Fruit fly (Drosophila melanogaster) whole organism, embryonic: ENCODE measurements around the gene Cp16.

Source experiments
- Atf-2 ChIP-seq: fragments of 200-800 bp; sonication (Bioruptor generic); optimal IDR thresholded peaks from 2 replicates; lab custom pipeline; 2016; ENCODE audit warnings: missing biosample characterization, missing genetic modification characterization
- CG10209 ChIP-seq: fragments of 200-800 bp; sonication (Bioruptor generic); optimal IDR thresholded peaks from 3 replicates; lab custom pipeline; 2017; ENCODE audit warnings: missing biosample characterization, mild to moderate bottlenecking, missing genetic modification characterization, missing genetic modification reagents
- CG10543 ChIP-seq: fragments of 200-800 bp; sonication (Bioruptor generic); optimal IDR thresholded peaks from 3 replicates; lab custom pipeline; 2017; ENCODE audit warnings: missing biosample characterization, mild to moderate bottlenecking, missing genetic modification characterization, moderate library complexity
- CG11247 ChIP-seq: fragments of 200-800 bp; sonication (Bioruptor generic); IDR thresholded peaks from 2 replicates; pipeline ENCODE4 v1.3.6; 2022; ENCODE audit warnings: missing biosample characterization, missing genetic modification characterization
- CG11456 ChIP-seq: fragments of 200-800 bp; sonication (Bioruptor generic); IDR thresholded peaks from 3 replicates; pipeline ENCODE4 v1.3.6; 2022; ENCODE audit warnings: missing biosample characterization, missing genetic modification characterization
- CG12219 ChIP-seq: fragments of 200-800 bp; sonication (Bioruptor generic); optimal IDR thresholded peaks from 3 replicates; lab custom pipeline; 2018; ENCODE audit warnings: missing biosample characterization, mild to moderate bottlenecking, missing genetic modification characterization
- CG12769 ChIP-seq: fragments of 200-800 bp; sonication (Bioruptor generic); optimal IDR thresholded peaks from 2 replicates; lab custom pipeline; 2019; ENCODE audit warnings: missing biosample characterization, mild to moderate bottlenecking, missing genetic modification characterization, moderate library complexity
- CG13123 ChIP-seq: fragments of 200-800 bp; sonication (Bioruptor generic); optimal IDR thresholded peaks from 2 replicates; lab custom pipeline; 2016; ENCODE audit warnings: missing biosample characterization, missing genetic modification characterization
- CG13287 ChIP-seq: fragments of 200-800 bp; sonication (Bioruptor generic); IDR thresholded peaks from 2 replicates; pipeline ENCODE4 v1.3.6; 2022; ENCODE audit warnings: missing biosample characterization, missing genetic modification characterization; ENCODE audit not compliant: partially characterized antibody
- CG14441 ChIP-seq: fragments of 200-800 bp; sonication (Bioruptor generic); IDR thresholded peaks from 2 replicates; pipeline ENCODE4 v1.3.6; 2022; ENCODE audit warnings: missing biosample characterization, missing genetic modification characterization
- CG1603 ChIP-seq: fragments of 200-800 bp; sonication (Bioruptor generic); optimal IDR thresholded peaks from 2 replicates; lab custom pipeline; 2019; ENCODE audit warnings: missing biosample characterization, mild to moderate bottlenecking, missing genetic modification characterization, moderate library complexity
- CG17328 ChIP-seq: fragments of 200-800 bp; sonication (Bioruptor generic); IDR thresholded peaks from 2 replicates; pipeline ENCODE4 v1.3.6; 2022; ENCODE audit warnings: missing biosample characterization, missing genetic modification characterization
- CG17568 ChIP-seq: fragments of 200-800 bp; sonication (Bioruptor generic); optimal IDR thresholded peaks from 2 replicates; lab custom pipeline; 2018; ENCODE audit warnings: missing biosample characterization, mild to moderate bottlenecking, missing genetic modification characterization, moderate library complexity
- CG33213 ChIP-seq: fragments of 200-800 bp; sonication (Bioruptor generic); optimal IDR thresholded peaks from 3 replicates; lab custom pipeline; 2016; ENCODE audit warnings: missing biosample characterization, missing genetic modification characterization
- CG3407 ChIP-seq: fragments of 200-800 bp; sonication (Bioruptor generic); optimal IDR thresholded peaks from 2 replicates; lab custom pipeline; 2018; ENCODE audit warnings: missing biosample characterization, mild to moderate bottlenecking, missing genetic modification characterization
- CG34376 ChIP-seq: fragments of 200-800 bp; sonication (Bioruptor generic); optimal IDR thresholded peaks from 2 replicates; lab custom pipeline; 2018; ENCODE audit warnings: missing biosample characterization, mild to moderate bottlenecking, missing genetic modification characterization
- CG6689 ChIP-seq: fragments of 200-800 bp; sonication (Bioruptor generic); IDR thresholded peaks from 2 replicates; pipeline ENCODE4 v1.3.6; 2022; ENCODE audit warnings: missing biosample characterization, missing genetic modification characterization
- CG6791 ChIP-seq: fragments of 200-800 bp; sonication (Bioruptor generic); IDR thresholded peaks from 3 replicates; pipeline ENCODE4 v1.3.6; 2022; ENCODE audit warnings: missing biosample characterization, missing genetic modification characterization; ENCODE audit not compliant: partially characterized antibody
- CG8388 ChIP-seq: fragments of 200-800 bp; sonication (Bioruptor generic); optimal IDR thresholded peaks from 2 replicates; lab custom pipeline; 2019; ENCODE audit warnings: missing biosample characterization, mild to moderate bottlenecking, missing genetic modification characterization, moderate library complexity
- CHES-1-like ChIP-seq: fragments of 200-800 bp; sonication (Bioruptor generic); optimal IDR thresholded peaks from 2 replicates; lab custom pipeline; 2016; ENCODE audit warnings: missing biosample characterization, missing genetic modification characterization
- D19A ChIP-seq: fragments of 200-800 bp; optimal IDR thresholded peaks from 3 replicates; lab custom pipeline; 2019; ENCODE audit warnings: missing biosample characterization, mild to moderate bottlenecking, missing genetic modification characterization, moderate library complexity
- Dip2 ChIP-seq: fragments of 200-800 bp; sonication (Bioruptor generic); IDR thresholded peaks from 2 replicates; pipeline ENCODE4 v1.3.6; 2022; ENCODE audit warnings: missing biosample characterization, missing genetic modification characterization
- Gug ChIP-seq: fragments of 200-800 bp; sonication (Bioruptor generic); IDR thresholded peaks from 4 replicates; pipeline ENCODE4 v1.3.6; 2022; ENCODE audit warnings: missing biosample characterization, missing genetic modification characterization
- H2.0 ChIP-seq: fragments of 200-800 bp; sonication (Bioruptor generic); IDR thresholded peaks from 2 replicates; pipeline ENCODE4 v1.3.6; 2022; ENCODE audit warnings: missing biosample characterization, missing genetic modification characterization
- Med ChIP-seq: fragments of 200-800 bp; sonication (Bioruptor generic); peaks from one replicate; lab custom pipeline; 2016; ENCODE audit warnings: missing biosample characterization, missing genetic modification characterization, mild to moderate bottlenecking, inconsistent platforms, moderate library complexity
- Meics ChIP-seq: fragments of 200-800 bp; sonication (Bioruptor generic); optimal IDR thresholded peaks from 2 replicates; lab custom pipeline; 2017; ENCODE audit warnings: missing biosample characterization, mild to moderate bottlenecking, missing genetic modification characterization
- NC2β ChIP-seq: fragments of 200-800 bp; sonication (Bioruptor generic); optimal IDR thresholded peaks from 2 replicates; lab custom pipeline; 2016; ENCODE audit warnings: missing biosample characterization, missing genetic modification characterization
- NFAT ChIP-seq: fragments of 200-800 bp; sonication (Bioruptor generic); IDR thresholded peaks from 2 replicates; pipeline ENCODE4 v1.3.6; 2022; ENCODE audit warnings: missing biosample characterization, missing genetic modification characterization
- NfI ChIP-seq: fragments of 200-800 bp; sonication (Bioruptor generic); optimal IDR thresholded peaks from 3 replicates; lab custom pipeline; 2018; ENCODE audit warnings: missing biosample characterization, mild to moderate bottlenecking, missing genetic modification characterization, moderate library complexity
- PHDP ChIP-seq: fragments of 200-800 bp; sonication (Bioruptor generic); optimal IDR thresholded peaks from 3 replicates; lab custom pipeline; 2018; ENCODE audit warnings: missing biosample characterization, mild to moderate bottlenecking, missing genetic modification characterization, moderate library complexity
- Ptx1 ChIP-seq: fragments of 200-800 bp; sonication (Bioruptor generic); IDR thresholded peaks from 2 replicates; pipeline ENCODE4 v1.3.6; 2022; ENCODE audit warnings: missing biosample characterization, missing genetic modification characterization
- Trl ChIP-seq, 3 experiments: fragments of >200 bp in 2 of 3; fragments of 200-800 bp in 1 of 3; sonication (Bioruptor generic) in 1 of 3; optimal IDR thresholded peaks; 2 replicates in 1 of 3; 3 replicates in 2 of 3; lab custom pipeline; 2016 to 2017; ENCODE audit warnings: missing biosample characterization in 1 of 3, missing genetic modification characterization in 1 of 3
- amos ChIP-seq: fragments of 200-800 bp; sonication (Bioruptor generic); IDR thresholded peaks from 2 replicates; pipeline ENCODE4 v1.3.6; 2022; ENCODE audit warnings: missing biosample characterization, missing genetic modification characterization; ENCODE audit not compliant: partially characterized antibody
- bsh ChIP-seq, 2 experiments: fragments of 200-800 bp; sonication (Bioruptor generic); optimal IDR thresholded peaks; 2 replicates each; lab custom pipeline; 2017 to 2018; ENCODE audit warnings: mild to moderate bottlenecking in 2 of 2, missing biosample characterization in 2 of 2, missing genetic modification characterization in 2 of 2, moderate library complexity in 1 of 2
- chif ChIP-seq, 2 experiments: fragments of 200-800 bp; sonication (Bioruptor generic); optimal IDR thresholded peaks; 3 replicates each; lab custom pipeline; 2016; ENCODE audit warnings: missing biosample characterization in 2 of 2, missing genetic modification characterization in 2 of 2
- da ChIP-seq: fragments of 200-800 bp; sonication (Bioruptor generic); optimal IDR thresholded peaks from 2 replicates; lab custom pipeline; 2016; ENCODE audit warnings: missing biosample characterization, missing genetic modification characterization
- dm ChIP-seq: fragments of 200-800 bp; sonication (Bioruptor generic); optimal IDR thresholded peaks from 3 replicates; lab custom pipeline; 2016; ENCODE audit warnings: missing biosample characterization, missing genetic modification characterization
- insv ChIP-seq, 2 experiments: fragments of 200-800 bp; sonication (Bioruptor generic); optimal IDR thresholded peaks; 3 replicates each; lab custom pipeline; 2016 to 2018; ENCODE audit warnings: missing biosample characterization in 2 of 2, missing genetic modification characterization in 2 of 2
- nmo ChIP-seq: fragments of 200-800 bp; sonication (Bioruptor generic); optimal IDR thresholded peaks from 2 replicates; lab custom pipeline; 2018; ENCODE audit warnings: missing biosample characterization, mild to moderate bottlenecking, missing genetic modification characterization, moderate library complexity
- p53 ChIP-seq: fragments of 200-800 bp; sonication (Bioruptor generic); optimal IDR thresholded peaks from 2 replicates; lab custom pipeline; 2016; ENCODE audit warnings: missing biosample characterization, missing genetic modification characterization
- pnt ChIP-seq: fragments of 200-800 bp; sonication (Bioruptor generic); optimal IDR thresholded peaks from 3 replicates; lab custom pipeline; 2016; ENCODE audit warnings: missing biosample characterization, missing genetic modification characterization
- repo ChIP-seq: fragments of 200-800 bp; sonication (Bioruptor generic); optimal IDR thresholded peaks from 2 replicates; lab custom pipeline; 2016; ENCODE audit warnings: missing biosample characterization, missing genetic modification characterization
- run ChIP-seq: fragments of 200-800 bp; sonication (Bioruptor generic); optimal IDR thresholded peaks from 3 replicates; lab custom pipeline; 2018; ENCODE audit warnings: missing biosample characterization, mild to moderate bottlenecking, missing genetic modification characterization
- sc ChIP-seq, 3 experiments: fragments of >200 bp in 2 of 3; fragments of 200-800 bp in 1 of 3; sonication (Bioruptor generic) in 1 of 3; optimal IDR thresholded peaks; 2 replicates in 2 of 3; 3 replicates in 1 of 3; lab custom pipeline; 2017; ENCODE audit warnings: mild to moderate bottlenecking in 1 of 3, missing biosample characterization in 1 of 3, missing genetic modification characterization in 1 of 3, missing genetic modification reagents in 1 of 3
- seq ChIP-seq: fragments of 200-800 bp; sonication (Bioruptor generic); IDR thresholded peaks from 2 replicates; pipeline ENCODE4 v1.3.6; 2022; ENCODE audit warnings: missing biosample characterization, missing genetic modification characterization
- sqz ChIP-seq: fragments of 200-800 bp; sonication (Bioruptor generic); optimal IDR thresholded peaks from 3 replicates; lab custom pipeline; 2018; ENCODE audit warnings: missing biosample characterization, mild to moderate bottlenecking, missing genetic modification characterization
- sr ChIP-seq: fragments of 200-800 bp; sonication (Bioruptor generic); IDR thresholded peaks from 3 replicates; pipeline ENCODE4 v1.3.6; 2022; ENCODE audit warnings: missing biosample characterization, missing genetic modification characterization
- trh ChIP-seq: fragments of 200-800 bp; sonication (Bioruptor generic); optimal IDR thresholded peaks from 2 replicates; lab custom pipeline; 2016; ENCODE audit warnings: missing biosample characterization, missing genetic modification characterization
- zen ChIP-seq: fragments of 200-800 bp; sonication (Bioruptor generic); optimal IDR thresholded peaks from 3 replicates; lab custom pipeline; 2018; ENCODE audit warnings: missing biosample characterization, mild to moderate bottlenecking, missing genetic modification characterization, moderate library complexity

Cp16 gene

DNA sequence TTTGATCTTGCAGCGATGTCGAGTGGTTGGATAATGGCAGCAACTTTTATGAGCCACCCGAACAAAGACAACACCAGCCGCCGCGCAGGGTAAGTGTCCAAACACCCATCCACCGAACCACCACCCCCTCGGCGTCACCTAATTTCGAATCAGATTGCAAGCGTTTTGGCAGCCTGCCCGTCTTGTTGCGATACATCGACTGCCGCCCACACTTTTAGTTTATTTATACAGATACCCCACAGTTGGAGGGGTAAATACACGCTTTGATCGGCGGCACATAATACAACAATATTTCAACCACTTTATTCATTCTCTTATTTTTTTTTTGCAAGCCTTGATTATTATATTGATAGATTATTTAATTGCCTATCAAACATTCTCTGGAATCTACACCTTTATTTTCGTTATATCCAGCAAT lies 31.3 kb downstream of the Cp16 start (continued):
- peak; percentile 42 for TF ChIP-seq CG10209
- TF ChIP-seq run (tag; lab: Kevin White, UChicago) = no peak
- TF ChIP-seq nmo = peak; percentile 48
- TF ChIP-seq CG3407 (GFP tag; lab: Kevin White, UChicago) = no peak
- TF ChIP-seq H2.0 (GFP tag; lab: Robert Waterston, UW) = peak; percentile 62
- peak; percentile 68 for TF ChIP-seq Ptx1
- no peak for TF ChIP-seq p53 (GFP tag; lab: Kevin White, UChicago)
- TF ChIP-seq NfI (GFP tag; lab: Kevin White, UChicago) = peak; percentile 64
- TF ChIP-seq CG17328 (GFP tag; lab: Robert Waterston, UW) = 0 out of 2 replicates have a peak, but pooled peaks have one; percentile 46
- TF ChIP-seq amos = peak; percentile 33; the same call in 1 of the 2 replicates
- TF ChIP-seq Dip2 (GFP tag; lab: Robert Waterston, UW) = no peak
- peak; percentile 68 for TF ChIP-seq CG12769 (tag; lab: Kevin White, UChicago)
- 0 out of 3 replicates have a peak, but pooled peaks have one; percentile 65 for TF ChIP-seq CG11456 (GFP tag; lab: Robert Waterston, UW)
- TF ChIP-seq CG12219 = no peak
- peak; percentile 56 for TF ChIP-seq CG13287 (GFP tag; lab: Robert Waterston, UW)
- TF ChIP-seq NFAT (GFP tag; lab: Robert Waterston, UW) = peak; percentile 41; the same call in 1 of the 2 replicates
- TF ChIP-seq sqz (GFP tag; lab: Kevin White, UChicago) = no peak
- no peak for TF ChIP-seq CG34376 (GFP tag; lab: Kevin White, UChicago)
- TF ChIP-seq CG33213 (GFP tag; lab: Kevin White, UChicago) = no peak
- TF ChIP-seq CG11247 (GFP tag; lab: Robert Waterston, UW) = peak; percentile 49
- TF ChIP-seq bsh (GFP tag; optimal IDR thresholded peaks at IDR 0.05; lab: Kevin White, UChicago) = peak in 1 of 2 experiments; percentile 46
- peak; percentile 19; the same call in 1 of the 4 replicates for TF ChIP-seq Gug (GFP tag; lab: Robert Waterston, UW)
- TF ChIP-seq da (GFP tag; lab: Kevin White, UChicago) = no peak
- TF ChIP-seq sr (GFP tag; lab: Robert Waterston, UW) = peak; percentile 96
- TF ChIP-seq Med = peak; percentile 54
- TF ChIP-seq PHDP (tag; lab: Kevin White, UChicago) = peak; percentile 43
- TF ChIP-seq Trl (optimal IDR thresholded peaks at IDR 0.05; lab: Kevin White, UChicago) = no peak
- no peak for TF ChIP-seq Trl (GFP tag; optimal IDR thresholded peaks at IDR 0.05; lab: Kevin White, UChicago)
- TF ChIP-seq CG1603 (tag; lab: Kevin White, UChicago) = peak; percentile 21
- no peak for TF ChIP-seq insv (GFP tag; optimal IDR thresholded peaks at IDR 0.05; lab: Kevin White, UChicago)
- peak; percentile 35 for TF ChIP-seq CHES-1-like
- TF ChIP-seq chif (GFP tag; optimal IDR thresholded peaks at IDR 0.05; lab: Kevin White, UChicago) = peak; percentile 10 to 55
- no peak for TF ChIP-seq Atf-2 (GFP tag; lab: Kevin White, UChicago)
- peak; percentile 59 for TF ChIP-seq CG6689 (GFP tag; lab: Robert Waterston, UW)
- no peak for TF ChIP-seq CG8388 (GFP tag; lab: Kevin White, UChicago)
- no peak for TF ChIP-seq pnt (GFP tag; lab: Kevin White, UChicago)
- no peak for TF ChIP-seq CG6791 (GFP tag; lab: Robert Waterston, UW)
- peak; percentile 74 for TF ChIP-seq CG14441 (GFP tag; lab: Robert Waterston, UW)
- TF ChIP-seq repo (GFP tag; lab: Kevin White, UChicago) = no peak
- peak; percentile 14 for TF ChIP-seq CG17568
- TF ChIP-seq seq = no peak
- TF ChIP-seq zen (tag; lab: Kevin White, UChicago) = no peak
- peak; percentile 3 for TF ChIP-seq D19A (tag; lab: Kevin White, UChicago)
- TF ChIP-seq CG10543 (GFP tag; lab: Kevin White, UChicago) = peak; percentile 60
- TF ChIP-seq CG13123 = no peak
- TF ChIP-seq dm (GFP tag; lab: Kevin White, UChicago) = peak; percentile 5
- TF ChIP-seq NC2β = no peak
- no peak for TF ChIP-seq trh (GFP tag; lab: Kevin White, UChicago)
- peak; percentile 12 for TF ChIP-seq Meics (GFP tag; lab: Kevin White, UChicago)
- TF ChIP-seq sc (optimal IDR thresholded peaks at IDR 0.05; lab: Kevin White, UChicago) = no peak
- TF ChIP-seq sc (GFP tag; optimal IDR thresholded peaks at IDR 0.05; lab: Kevin White, UChicago) = no peak
